Fruit fly (Drosophila melanogaster) whole organism, embryonic: ENCODE results near the gene ND-B16.6.
A peak's percentile ranks its signal among the peaks of the same experiment; 100 is the strongest.

Experiments
- CG6254 ChIP-seq: fragments of 200-800 bp; sonication (Bioruptor generic); optimal IDR thresholded peaks from 3 replicates; lab custom pipeline; 2017; ENCODE audit warnings: mild to moderate bottlenecking, missing biosample characterization, missing genetic modification reagents, missing genetic modification characterization
- fd96Cb ChIP-seq: fragments of 200-800 bp; sonication (Bioruptor generic); optimal IDR thresholded peaks from 2 replicates; lab custom pipeline; 2018; ENCODE audit warnings: missing biosample characterization, mild to moderate bottlenecking, missing genetic modification characterization, moderate library complexity

dm6 chrX:6366357-6366691, 16.1 kb upstream of the ND-B16.6 start:
- TF ChIP-seq CG6254 (GFP tag; lab: Kevin White, UChicago), result peak; percentile 7
- peak; percentile 76 for TF ChIP-seq fd96Cb (tag; lab: Kevin White, UChicago)
